Fruit fly (Drosophila melanogaster) whole organism, wandering third instar larva: Measurements from ENCODE around the gene st.

Source experiments
- Myc ChIP-seq: fragments of >200 bp; optimal IDR thresholded peaks from 2 replicates; lab custom pipeline; 2017
- dmrt93B ChIP-seq: fragments of 200-800 bp; sonication (Bioruptor generic); optimal IDR thresholded peaks from 2 replicates; lab custom pipeline; 2018; ENCODE audit warnings: missing biosample characterization, mild to moderate bottlenecking, missing genetic modification characterization
- h ChIP-seq: fragments of 200-800 bp; sonication (Bioruptor generic); optimal IDR thresholded peaks from 3 replicates; lab custom pipeline; 2016; ENCODE audit warnings: missing biosample characterization, mild to moderate bottlenecking, missing genetic modification characterization
- pan ChIP-seq: fragments of >200 bp; optimal IDR thresholded peaks from 2 replicates; lab custom pipeline; 2017
- rgr ChIP-seq: fragments of 200-800 bp; sonication (Bioruptor generic); optimal IDR thresholded peaks from 3 replicates; lab custom pipeline; 2016; ENCODE audit warnings: missing biosample characterization, mild to moderate bottlenecking, missing genetic modification characterization
- usp ChIP-seq: fragments of >200 bp; optimal IDR thresholded peaks from 2 replicates; lab custom pipeline; 2017; ENCODE audit warnings: missing biosample characterization, missing genetic modification characterization

- TF ChIP-seq usp (GFP tag; lab: Kevin White, UChicago) (no peak), h (GFP tag; lab: Kevin White, UChicago) (no peak), dmrt93B (GFP tag; lab: Kevin White, UChicago) (no peak), Myc (lab: Kevin White, UChicago) (no peak), pan (lab: Kevin White, UChicago) (no peak), rgr (no peak)
Measured at dm6 chr3L:16477730-16478129, 19.7 kb upstream of the st start.
